Worm (Caenorhabditis elegans) whole organism, L2 larva: ENCODE data around the gene Y47C4A.1.
"Not testable (repeated sequence)": the region's sequence is repeated elsewhere in the genome, so short reads cannot be mapped to it uniquely, and the experiment has no call there.

ENCODE experiments used
- F13H6.1 ChIP-seq: sonication (generic microtip); optimal IDR thresholded peaks from 2 replicates; lab custom pipeline; 2016; ENCODE audit warnings: missing genetic modification characterization, missing compliant biosample characterization
- R02D3.7 ChIP-seq: fragments of 150-350 bp; optimal IDR thresholded peaks from 2 replicates; lab custom pipeline; 2014; ENCODE audit warnings: missing biosample characterization, missing genetic modification characterization
- ZK546.5 ChIP-seq: sonication (generic microtip); optimal IDR thresholded peaks from 2 replicates; lab custom pipeline; 2017; ENCODE audit warnings: missing biosample characterization, missing genetic modification characterization
- alr-1 ChIP-seq: fragments of 150-350 bp; optimal IDR thresholded peaks from 2 replicates; lab custom pipeline; 2014; ENCODE audit warnings: missing biosample characterization, missing genetic modification characterization
- aly-2 ChIP-seq: fragments of 150-350 bp; optimal IDR thresholded peaks from 2 replicates; lab custom pipeline; 2014; ENCODE audit warnings: missing biosample characterization, missing genetic modification characterization
- ama-1 ChIP-seq: fragments of 150-350 bp; optimal IDR thresholded peaks from 2 replicates; lab custom pipeline; 2018; ENCODE audit warnings: inconsistent platforms
- blmp-1 ChIP-seq: sonication (generic microtip); optimal IDR thresholded peaks from 2 replicates; lab custom pipeline; 2017; ENCODE audit warnings: missing genetic modification characterization, mild to moderate bottlenecking, missing compliant biosample characterization, antibody characterized with exemption, moderate library complexity; ENCODE audit not compliant: insufficient read depth
- ceh-16 ChIP-seq: fragments of 150-350 bp; optimal IDR thresholded peaks from 2 replicates; lab custom pipeline; 2014; ENCODE audit warnings: missing biosample characterization, missing genetic modification characterization
- ceh-82 ChIP-seq: fragments of 150-350 bp; optimal IDR thresholded peaks from 2 replicates; lab custom pipeline; 2014; ENCODE audit warnings: missing biosample characterization, missing genetic modification characterization
- crh-2 ChIP-seq: sonication (generic microtip); optimal IDR thresholded peaks from 2 replicates; lab custom pipeline; 2017; ENCODE audit warnings: missing biosample characterization, missing genetic modification characterization
- egl-27 ChIP-seq: sonication (generic microtip); optimal IDR thresholded peaks from 3 replicates; lab custom pipeline; 2017; ENCODE audit warnings: missing biosample characterization, missing genetic modification reagents, missing genetic modification characterization
- elt-3 ChIP-seq: sonication (generic microtip); optimal IDR thresholded peaks from 2 replicates; lab custom pipeline; 2017; ENCODE audit warnings: missing biosample characterization, missing genetic modification characterization
- fos-1 ChIP-seq: fragments of 150-350 bp; optimal IDR thresholded peaks from 2 replicates; lab custom pipeline; 2014; ENCODE audit warnings: missing biosample characterization, missing genetic modification characterization
- gmeb-1 ChIP-seq: fragments of 150-350 bp; optimal IDR thresholded peaks from 2 replicates; lab custom pipeline; 2014; ENCODE audit warnings: missing biosample characterization, missing genetic modification characterization
- lin-13 ChIP-seq: fragments of 150-350 bp; optimal IDR thresholded peaks from 2 replicates; lab custom pipeline; 2014; ENCODE audit warnings: missing biosample characterization, missing genetic modification reagents, missing genetic modification characterization
- nhr-11 ChIP-seq: fragments of 150-350 bp; optimal IDR thresholded peaks from 2 replicates; lab custom pipeline; 2014; ENCODE audit warnings: missing biosample characterization, missing genetic modification characterization
- nhr-129 ChIP-seq: fragments of 150-350 bp; optimal IDR thresholded peaks from 2 replicates; lab custom pipeline; 2014; ENCODE audit warnings: missing biosample characterization, missing genetic modification characterization
- nhr-237 ChIP-seq: fragments of 150-350 bp; optimal IDR thresholded peaks from 2 replicates; lab custom pipeline; 2014; ENCODE audit warnings: missing biosample characterization, missing genetic modification characterization
- nhr-25 ChIP-seq: fragments of 150-350 bp; sonication (generic microtip); optimal IDR thresholded peaks from 3 replicates; lab custom pipeline; 2014; ENCODE audit warnings: missing biosample characterization, missing genetic modification characterization
- nhr-6 ChIP-seq: fragments of 150-350 bp; optimal IDR thresholded peaks from 2 replicates; lab custom pipeline; 2014; ENCODE audit warnings: missing biosample characterization, missing genetic modification characterization
- nhr-77 ChIP-seq: fragments of 150-350 bp; optimal IDR thresholded peaks from 2 replicates; lab custom pipeline; 2014; ENCODE audit warnings: missing biosample characterization, missing genetic modification characterization
- sma-9 ChIP-seq, 2 experiments: fragments of 150-350 bp in 1 of 2; sonication (generic microtip) in 1 of 2; optimal IDR thresholded peaks; 2 replicates each; lab custom pipeline; 2014 to 2016; ENCODE audit warnings: missing genetic modification characterization in 2 of 2, mild to moderate bottlenecking in 1 of 2, missing biosample characterization in 1 of 2, missing compliant biosample characterization in 1 of 2, missing genetic modification reagents in 1 of 2, moderate library complexity in 1 of 2
- unc-39 ChIP-seq: fragments of 150-350 bp; optimal IDR thresholded peaks from 2 replicates; lab custom pipeline; 2014; ENCODE audit warnings: missing biosample characterization, missing genetic modification characterization
- unc-62 ChIP-seq: fragments of 150-350 bp; optimal IDR thresholded peaks from 2 replicates; lab custom pipeline; 2014; ENCODE audit warnings: missing biosample characterization, missing genetic modification reagents, missing genetic modification characterization
- zag-1 ChIP-seq: fragments of 150-350 bp; optimal IDR thresholded peaks from 2 replicates; lab custom pipeline; 2014; ENCODE audit warnings: missing biosample characterization, missing genetic modification characterization
- ztf-11 ChIP-seq: sonication (generic microtip); optimal IDR thresholded peaks from 2 replicates; lab custom pipeline; 2017; ENCODE audit warnings: missing biosample characterization, missing genetic modification characterization

The Y47C4A.1 gene

DNA sequence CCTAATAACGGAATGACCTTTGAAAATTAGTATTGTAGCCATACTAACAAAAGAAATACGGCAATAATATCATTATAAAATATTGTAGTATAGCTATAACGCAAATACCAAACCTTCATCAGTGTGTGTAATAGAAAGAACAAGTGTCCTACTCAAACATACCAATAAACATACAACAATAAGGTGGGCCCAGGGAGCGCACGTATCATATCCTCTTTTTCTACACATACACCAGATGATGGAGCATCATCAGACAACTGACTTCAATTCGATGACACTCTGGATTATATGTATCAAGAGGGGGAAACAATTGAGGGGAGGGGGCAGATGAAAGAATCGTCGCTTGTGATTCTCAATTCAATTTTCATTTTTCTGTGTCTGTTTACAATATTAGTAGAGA is 14.2 kb upstream of the Y47C4A.1 start:
- no peak for TF ChIP-seq F13H6.1
- TF ChIP-seq fos-1 (tag; lab: Kevin White, UChicago): no peak
- TF ChIP-seq ceh-82 (tag; lab: Kevin White, UChicago): no peak
- TF ChIP-seq sma-9 (GFP tag; optimal IDR thresholded peaks at IDR 0.05; lab: Kevin White, UChicago): peak; percentile 10
- no peak for TF ChIP-seq sma-9 (tag; optimal IDR thresholded peaks at IDR 0.05; lab: Kevin White, UChicago)
- TF ChIP-seq zag-1 (tag; lab: Kevin White, UChicago): no peak
- peak; percentile 49 for TF ChIP-seq nhr-129 (tag; lab: Kevin White, UChicago)

DNA sequence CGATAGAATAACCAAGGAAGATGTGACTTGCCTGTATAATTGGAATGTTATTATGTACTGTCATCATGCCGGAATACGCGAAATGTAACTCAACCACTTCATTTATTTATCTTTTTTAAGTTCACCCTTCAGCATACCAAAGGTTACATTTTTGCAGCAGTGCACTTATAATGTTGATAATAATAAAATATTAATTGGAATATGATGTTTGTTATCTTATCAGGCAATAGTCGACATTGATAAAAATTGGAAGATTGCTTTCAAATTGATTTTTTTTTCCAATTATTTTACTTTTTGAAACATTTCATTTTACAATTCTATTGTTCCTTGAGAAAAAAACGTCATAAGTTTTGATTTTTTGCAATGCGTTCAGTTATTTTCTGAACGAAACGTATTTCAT is 13.1 kb upstream of the Y47C4A.1 start:
- TF ChIP-seq ztf-11 (no peak), gmeb-1 (tag; lab: Kevin White, UChicago) (no peak), ceh-16 (tag; lab: Kevin White, UChicago) (no peak), nhr-77 (tag; lab: Kevin White, UChicago) (no peak), nhr-25 (tag; lab: Kevin White, UChicago) (no peak), fos-1 (tag; lab: Kevin White, UChicago) (peak; percentile 64)

DNA sequence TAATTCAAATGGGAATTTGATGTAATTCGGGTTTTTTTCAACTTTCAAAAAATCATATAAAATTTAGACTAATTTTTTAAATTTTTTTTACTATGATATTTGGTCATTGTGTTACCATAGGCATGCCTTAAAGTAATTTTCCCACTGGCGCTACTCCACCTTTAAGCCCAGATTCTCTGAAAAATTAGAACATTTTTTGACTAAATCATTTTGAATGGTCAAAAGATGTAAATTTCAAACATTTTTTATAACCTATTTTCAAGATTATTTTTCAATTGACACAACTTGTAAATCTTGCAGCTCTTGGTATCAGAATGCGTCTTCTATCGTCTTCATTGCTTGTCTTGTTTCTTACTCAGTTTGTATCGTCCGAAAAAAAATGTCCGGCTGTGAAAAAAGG is 10.9 kb upstream of the Y47C4A.1 start, which contains the start of gene R57.2:
Gene R57.2 (plus strand): TSS at position 301 of the 400 bp plus-strand sequence.
- TF ChIP-seq sma-9 (GFP tag; optimal IDR thresholded peaks at IDR 0.05; lab: Kevin White, UChicago) (no peak), sma-9 (tag; optimal IDR thresholded peaks at IDR 0.05; lab: Kevin White, UChicago) (no peak), aly-2 (tag; lab: Kevin White, UChicago) (no peak), F13H6.1 (no peak), nhr-6 (tag; lab: Kevin White, UChicago) (no peak), egl-27 (tag; lab: Kevin White, UChicago) (no peak), elt-3 (tag; lab: Kevin White, UChicago) (no peak), nhr-237 (no peak), unc-62 (GFP tag; lab: Kevin White, UChicago) (no peak), R02D3.7 (tag; lab: Kevin White, UChicago) (no peak), nhr-11 (tag; lab: Kevin White, UChicago) (no peak)

DNA sequence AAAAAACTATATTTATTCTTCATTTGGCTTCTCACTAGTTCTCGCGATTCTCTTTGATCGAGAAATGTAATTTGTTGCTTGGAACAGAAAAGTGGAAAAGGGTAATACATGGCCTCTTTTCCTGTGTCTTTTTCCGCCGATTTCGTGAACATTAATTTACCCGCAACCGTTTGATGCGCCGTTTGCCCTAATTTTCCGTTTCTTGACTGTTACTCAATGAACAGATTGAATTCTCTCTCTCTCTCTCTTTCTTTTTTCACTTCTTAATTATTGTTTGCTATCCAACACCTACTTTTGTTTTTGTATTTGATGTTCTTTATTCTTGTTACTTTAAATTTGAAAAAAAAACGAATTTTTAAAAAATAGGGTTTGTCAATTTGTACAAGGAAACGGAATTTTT is 9.7 kb upstream of the Y47C4A.1 start:
- TF ChIP-seq blmp-1 (tag; lab: Kevin White, UChicago) (no peak), F13H6.1 (no peak), zag-1 (tag; lab: Kevin White, UChicago) (no peak), nhr-237 (no peak)

DNA sequence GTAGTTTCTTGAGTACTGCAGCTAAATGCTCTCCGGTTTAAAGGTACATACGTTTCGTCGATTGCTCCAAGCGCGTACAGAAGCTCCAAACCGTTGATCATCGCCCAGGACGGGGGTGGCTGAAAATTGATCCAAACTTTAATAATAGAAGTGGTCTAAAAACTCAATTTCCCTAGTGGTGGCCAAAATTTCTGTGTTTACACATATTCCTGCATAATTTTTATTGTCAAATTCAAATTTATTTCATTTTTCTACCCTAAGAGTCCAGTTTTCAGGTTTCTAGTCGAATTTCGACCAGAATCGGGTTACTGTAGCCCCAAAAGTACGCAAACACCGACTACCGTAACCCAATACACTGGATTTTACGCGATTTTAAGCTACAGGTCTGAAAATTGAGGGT is 12.1 kb downstream of the Y47C4A.1 start, which contains the start of gene Y108F1.5:
Gene Y108F1.5 (minus strand): TSS at position 101 of the 400 bp plus-strand sequence.
- not testable (repeated sequence) for TF ChIP-seq ama-1 (lab: Kevin White, UChicago); unc-39; ZK546.5

DNA sequence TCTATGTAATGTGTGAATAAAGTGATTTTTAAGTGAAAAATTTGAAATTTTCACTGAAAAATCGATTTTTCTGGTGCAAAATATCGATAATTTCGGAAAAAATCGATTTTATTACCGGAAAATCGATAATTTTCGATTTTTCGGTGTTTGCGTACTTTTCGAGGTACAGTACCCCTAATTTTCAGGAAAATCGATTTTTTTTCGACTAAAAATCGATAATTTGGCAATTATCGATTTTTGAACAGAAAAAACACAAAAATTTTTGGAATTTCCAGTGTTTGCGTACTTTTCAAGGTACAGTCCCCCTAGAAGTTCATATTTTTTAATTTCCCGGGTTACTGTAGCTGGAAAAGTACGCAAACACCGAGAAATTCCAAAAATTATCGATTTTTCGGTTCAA is 14.5 kb downstream of the Y47C4A.1 start:
- TF ChIP-seq lin-13 (GFP tag; lab: Kevin White, UChicago) (no peak), nhr-77 (tag; lab: Kevin White, UChicago) (no peak), gmeb-1 (tag; lab: Kevin White, UChicago) (no peak), ZK546.5 (no peak), crh-2 (tag; lab: Kevin White, UChicago) (no peak), nhr-11 (tag; lab: Kevin White, UChicago) (no peak), alr-1 (tag; lab: Kevin White, UChicago) (no peak)

DNA sequence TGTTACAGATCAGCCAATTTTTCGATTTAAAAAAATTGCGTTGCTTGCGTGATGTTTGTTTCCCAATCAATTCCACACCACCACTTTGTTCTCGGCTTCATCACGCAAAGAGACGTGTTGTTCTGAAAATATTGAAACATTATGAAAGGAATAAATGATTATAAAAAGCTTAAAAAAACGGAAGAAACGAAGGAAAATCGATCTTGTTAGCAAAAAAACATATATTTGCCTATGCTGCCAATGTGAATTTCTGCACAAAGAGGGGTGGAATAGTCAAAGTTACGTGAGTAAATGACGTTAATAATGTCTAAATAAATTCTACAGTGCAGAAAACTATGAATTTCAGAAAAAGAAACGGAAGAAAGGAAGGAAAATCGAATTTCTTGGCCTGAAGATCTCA is 46.9 kb downstream of the Y47C4A.1 start, which contains the start of gene AC8.10:
Gene AC8.10 (minus strand): TSS at position 101 of the 400 bp plus-strand sequence.
- not testable (repeated sequence) for TF ChIP-seq nhr-6 (tag; lab: Kevin White, UChicago); nhr-25 (tag; lab: Kevin White, UChicago); lin-13 (GFP tag; lab: Kevin White, UChicago)
